Fruit fly (Drosophila melanogaster) S2 (cell line): ENCODE results near the gene DCP2.

Experiments used
- CG8478 ChIP-seq: fragments of >200 bp; optimal IDR thresholded peaks from 2 replicates; lab custom pipeline; 2018
- CTCF ChIP-seq, 2 experiments: fragments of >200 bp; optimal IDR thresholded peaks; 2 replicates each; lab custom pipeline; 2018

DNA sequence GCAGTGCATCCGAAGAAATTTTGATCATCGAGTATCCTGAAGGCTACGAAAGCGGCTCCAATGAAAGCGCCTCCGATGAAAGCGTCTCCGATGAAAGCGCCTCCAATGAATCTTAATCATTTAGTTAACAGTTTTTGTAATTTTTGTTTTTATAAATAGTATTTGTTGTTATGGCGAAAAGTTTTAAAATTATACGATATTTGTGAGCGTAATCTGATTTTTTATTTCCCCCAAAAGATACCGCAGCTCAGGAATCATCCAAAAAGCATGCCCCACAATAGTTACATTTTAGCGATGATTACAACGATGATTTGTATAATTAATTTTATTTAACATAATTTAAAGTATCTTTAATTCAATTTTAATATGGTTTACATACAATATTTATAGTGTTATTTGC, 16.5 kb downstream of the DCP2 start:
- TF ChIP-seq CG8478 (lab: Kevin White, UChicago) (no peak), CTCF (optimal IDR thresholded peaks at IDR 0.05; lab: Kevin White, UChicago) (no peak)
